Fruit fly (Drosophila melanogaster) whole organism, prepupa: ENCODE results near the gene Hira.

Experiments
- CG7368 ChIP-seq: fragments of 200-800 bp; sonication (Bioruptor generic); optimal IDR thresholded peaks from 3 replicates; lab custom pipeline; 2016; ENCODE audit warnings: missing biosample characterization, missing genetic modification characterization
- Hr39 ChIP-seq: fragments of 200-800 bp; sonication (Bioruptor generic); optimal IDR thresholded peaks from 2 replicates; lab custom pipeline; 2016; ENCODE audit warnings: missing biosample characterization, missing genetic modification characterization
- Sox15 ChIP-seq: fragments of 200-800 bp; sonication (Bioruptor generic); optimal IDR thresholded peaks from 3 replicates; lab custom pipeline; 2016; ENCODE audit warnings: missing biosample characterization, missing genetic modification characterization

dm6 chrX:7690683-7691082, 31.2 kb upstream of the Hira start:
- TF ChIP-seq Hr39 (GFP tag; lab: Kevin White, UChicago) (no peak), CG7368 (no peak), Sox15 (no peak)
